Fruit fly (Drosophila melanogaster) Kc167 (cell line): ENCODE measurements around the gene CG31459.

Experiments
- Myc ChIP-seq: fragments of >200 bp; optimal IDR thresholded peaks from 2 replicates; lab custom pipeline; 2017; ENCODE audit warnings: missing external identifiers
- Sin3A ChIP-seq: fragments of >200 bp; optimal IDR thresholded peaks from 2 replicates; lab custom pipeline; 2018; ENCODE audit warnings: missing external identifiers
- h ChIP-seq: fragments of >200 bp; optimal IDR thresholded peaks from 3 replicates; lab custom pipeline; 2018; ENCODE audit warnings: missing external identifiers
- insv ChIP-seq: fragments of >200 bp; optimal IDR thresholded peaks from 3 replicates; lab custom pipeline; 2018; ENCODE audit warnings: missing external identifiers
- psq ChIP-seq: fragments of >200 bp; optimal IDR thresholded peaks from 2 replicates; lab custom pipeline; 2017; ENCODE audit warnings: missing external identifiers
- ttk ChIP-seq: sonication (Bioruptor generic); optimal IDR thresholded peaks from 2 replicates; lab custom pipeline; 2017; ENCODE audit warnings: missing external identifiers

dm6 chr3R:19808430-19808756 is 32.3 kb upstream of the CG31459 start:
- no peak for TF ChIP-seq Sin3A (lab: Kevin White, UChicago)
- TF ChIP-seq insv (lab: Kevin White, UChicago) = no peak
- TF ChIP-seq Myc (lab: Kevin White, UChicago) = no peak
- no peak for TF ChIP-seq h (lab: Kevin White, UChicago)
- TF ChIP-seq psq (lab: Kevin White, UChicago) = no peak
- TF ChIP-seq ttk (lab: Kevin White, UChicago) = no peak
